Fruit fly (Drosophila melanogaster) whole organism, prepupa: Measurements from ENCODE around the gene Adck5.
A peak's percentile ranks its signal among the peaks of the same experiment; 100 is the strongest.

ENCODE experiments used
- CG10631 ChIP-seq: fragments of 200-800 bp; sonication (Bioruptor generic); optimal IDR thresholded peaks from 2 replicates; lab custom pipeline; 2016; ENCODE audit warnings: missing biosample characterization, missing genetic modification characterization
- CG10669 ChIP-seq: fragments of 200-800 bp; sonication (Bioruptor generic); optimal IDR thresholded peaks from 3 replicates; lab custom pipeline; 2018; ENCODE audit warnings: missing biosample characterization, mild to moderate bottlenecking, missing genetic modification characterization, moderate library complexity
- CG1621 ChIP-seq: fragments of 200-800 bp; sonication (Bioruptor generic); optimal IDR thresholded peaks from 3 replicates; lab custom pipeline; 2018; ENCODE audit warnings: missing biosample characterization, mild to moderate bottlenecking, missing genetic modification characterization
- CG16779 ChIP-seq: fragments of 200-800 bp; sonication (Bioruptor generic); optimal IDR thresholded peaks from 3 replicates; lab custom pipeline; 2017; ENCODE audit warnings: missing biosample characterization, mild to moderate bottlenecking, missing genetic modification characterization
- CG3032 ChIP-seq: fragments of 200-800 bp; optimal IDR thresholded peaks from 2 replicates; lab custom pipeline; 2019; ENCODE audit warnings: missing biosample characterization, mild to moderate bottlenecking, missing genetic modification characterization, moderate library complexity
- CG31627 ChIP-seq: fragments of 200-800 bp; sonication (Bioruptor generic); optimal IDR thresholded peaks from 3 replicates; lab custom pipeline; 2016; ENCODE audit warnings: missing biosample characterization, missing genetic modification characterization
- CG32006 ChIP-seq: fragments of 200-800 bp; sonication (Bioruptor generic); optimal IDR thresholded peaks from 3 replicates; lab custom pipeline; 2017; ENCODE audit warnings: missing biosample characterization, mild to moderate bottlenecking, missing genetic modification characterization
- CG4318 ChIP-seq: fragments of 200-800 bp; sonication (Bioruptor generic); optimal IDR thresholded peaks from 3 replicates; lab custom pipeline; 2017; ENCODE audit warnings: missing biosample characterization, mild to moderate bottlenecking, missing genetic modification characterization
- CG6276 ChIP-seq: fragments of 200-800 bp; sonication (Bioruptor generic); optimal IDR thresholded peaks from 2 replicates; lab custom pipeline; 2017; ENCODE audit warnings: missing biosample characterization, mild to moderate bottlenecking, missing genetic modification characterization
- CG6808 ChIP-seq: fragments of 200-800 bp; sonication (Bioruptor generic); optimal IDR thresholded peaks from 3 replicates; lab custom pipeline; 2017; ENCODE audit warnings: missing biosample characterization, missing genetic modification characterization, mild to moderate bottlenecking, moderate library complexity, missing genetic modification reagents
- CG8119 ChIP-seq: fragments of 200-800 bp; sonication (Bioruptor generic); IDR thresholded peaks from 3 replicates; pipeline ENCODE4 v1.3.6; 2022; ENCODE audit warnings: missing biosample characterization, missing genetic modification characterization
- CG8632 ChIP-seq: fragments of 200-800 bp; sonication (Bioruptor generic); optimal IDR thresholded peaks from 3 replicates; lab custom pipeline; 2016; ENCODE audit warnings: missing biosample characterization, missing genetic modification characterization
- Eip75B ChIP-seq: fragments of 200-800 bp; sonication (Bioruptor generic); optimal IDR thresholded peaks from 3 replicates; lab custom pipeline; 2016; ENCODE audit warnings: missing biosample characterization, missing genetic modification characterization
- Eip78C ChIP-seq: fragments of 200-800 bp; sonication (Bioruptor generic); peaks from one replicate; lab custom pipeline; 2016; ENCODE audit warnings: missing biosample characterization, missing genetic modification characterization
- Eip93F ChIP-seq: fragments of 200-800 bp; sonication (Bioruptor generic); optimal IDR thresholded peaks from 2 replicates; lab custom pipeline; 2016; ENCODE audit warnings: missing biosample characterization, mild to moderate bottlenecking, missing genetic modification characterization
- Ets21C ChIP-seq: fragments of 200-800 bp; sonication (Bioruptor generic); optimal IDR thresholded peaks from 3 replicates; lab custom pipeline; 2016; ENCODE audit warnings: missing biosample characterization, missing genetic modification characterization
- Ets96B ChIP-seq: fragments of 200-800 bp; optimal IDR thresholded peaks from 2 replicates; lab custom pipeline; 2019; ENCODE audit warnings: missing biosample characterization, mild to moderate bottlenecking, missing genetic modification characterization, moderate library complexity
- Hr4 ChIP-seq: fragments of 200-800 bp; sonication (Bioruptor generic); optimal IDR thresholded peaks from 3 replicates; lab custom pipeline; 2016; ENCODE audit warnings: missing biosample characterization, missing genetic modification characterization
- Lpt ChIP-seq: fragments of 200-800 bp; sonication (Bioruptor generic); optimal IDR thresholded peaks from 3 replicates; lab custom pipeline; 2016; ENCODE audit warnings: missing biosample characterization, missing genetic modification characterization
- OdsH ChIP-seq: fragments of 200-800 bp; sonication (Bioruptor generic); optimal IDR thresholded peaks from 3 replicates; lab custom pipeline; 2016; ENCODE audit warnings: missing biosample characterization, missing genetic modification characterization
- Smox ChIP-seq: fragments of 200-800 bp; sonication (Bioruptor generic); optimal IDR thresholded peaks from 3 replicates; lab custom pipeline; 2016; ENCODE audit warnings: missing biosample characterization, missing genetic modification characterization
- Sox102F ChIP-seq: fragments of 200-800 bp; sonication (Bioruptor generic); optimal IDR thresholded peaks from 2 replicates; lab custom pipeline; 2016; ENCODE audit warnings: missing biosample characterization, mild to moderate bottlenecking, missing genetic modification characterization
- Sox15 ChIP-seq: fragments of 200-800 bp; sonication (Bioruptor generic); optimal IDR thresholded peaks from 3 replicates; lab custom pipeline; 2016; ENCODE audit warnings: missing biosample characterization, missing genetic modification characterization
- achi ChIP-seq: fragments of 200-800 bp; sonication (Bioruptor generic); optimal IDR thresholded peaks from 3 replicates; lab custom pipeline; 2016; ENCODE audit warnings: missing biosample characterization, missing genetic modification characterization
- acj6 ChIP-seq: fragments of 200-800 bp; sonication (Bioruptor generic); optimal IDR thresholded peaks from 3 replicates; lab custom pipeline; 2016; ENCODE audit warnings: missing biosample characterization, missing genetic modification characterization
- dsx ChIP-seq: fragments of 200-800 bp; optimal IDR thresholded peaks from 3 replicates; lab custom pipeline; 2019; ENCODE audit warnings: missing biosample characterization, mild to moderate bottlenecking, missing genetic modification characterization, moderate library complexity; ENCODE audit not compliant: poor library complexity, severe bottlenecking
- esn ChIP-seq: fragments of 200-800 bp; sonication (Bioruptor generic); optimal IDR thresholded peaks from 2 replicates; lab custom pipeline; 2016; ENCODE audit warnings: missing biosample characterization, mild to moderate bottlenecking, missing genetic modification characterization, moderate library complexity
- fd85E ChIP-seq: fragments of 200-800 bp; sonication (Bioruptor generic); optimal IDR thresholded peaks from 3 replicates; lab custom pipeline; 2016; ENCODE audit warnings: missing biosample characterization, missing genetic modification characterization
- fkh ChIP-seq: fragments of 200-800 bp; sonication (Bioruptor generic); optimal IDR thresholded peaks from 3 replicates; lab custom pipeline; 2017; ENCODE audit warnings: missing biosample characterization, mild to moderate bottlenecking, missing genetic modification characterization, moderate library complexity
- net ChIP-seq: fragments of 200-800 bp; sonication (Bioruptor generic); optimal IDR thresholded peaks from 3 replicates; lab custom pipeline; 2016; ENCODE audit warnings: missing biosample characterization, missing genetic modification characterization
- pdm3 ChIP-seq: fragments of 200-800 bp; sonication (Bioruptor generic); optimal IDR thresholded peaks from 3 replicates; lab custom pipeline; 2016; ENCODE audit warnings: missing biosample characterization, missing genetic modification characterization
- ss ChIP-seq, 2 experiments: fragments of 200-800 bp; sonication (Bioruptor generic); optimal IDR thresholded peaks; 2 replicates in 1 of 2; 3 replicates in 1 of 2; lab custom pipeline; 2017 to 2018; ENCODE audit warnings: mild to moderate bottlenecking in 2 of 2, missing biosample characterization in 2 of 2, missing genetic modification characterization in 2 of 2, moderate library complexity in 1 of 2
- topi ChIP-seq: fragments of 200-800 bp; sonication (Bioruptor generic); optimal IDR thresholded peaks from 3 replicates; lab custom pipeline; 2016; ENCODE audit warnings: missing biosample characterization, missing genetic modification characterization

Adck5 gene

dm6 chr3L:11186768-11187167 is 17.2 kb downstream of the Adck5 start:
- peak; percentile 12 for TF ChIP-seq topi
- peak; percentile 8 for TF ChIP-seq pdm3 (GFP tag; lab: Kevin White, UChicago)
- TF ChIP-seq CG10631 (GFP tag; lab: Kevin White, UChicago): peak; percentile 7
- no peak for TF ChIP-seq Eip93F (GFP tag; lab: Kevin White, UChicago)
- no peak for TF ChIP-seq fd85E (GFP tag; lab: Kevin White, UChicago)
- TF ChIP-seq CG1621 (tag; lab: Kevin White, UChicago): peak; percentile 2
- TF ChIP-seq CG32006: peak; percentile 42
- TF ChIP-seq fkh (GFP tag; lab: Kevin White, UChicago): no peak
- TF ChIP-seq achi (GFP tag; lab: Kevin White, UChicago): no peak
- peak; percentile 39 for TF ChIP-seq Hr4 (GFP tag; lab: Kevin White, UChicago)
- TF ChIP-seq Smox (GFP tag; lab: Kevin White, UChicago): no peak
- peak; percentile 22 for TF ChIP-seq CG6808 (GFP tag; lab: Kevin White, UChicago)
- peak; percentile 11 for TF ChIP-seq esn
- TF ChIP-seq CG16779 (tag; lab: Kevin White, UChicago): no peak
- no peak for TF ChIP-seq Lpt
- TF ChIP-seq Ets96B (tag; lab: Kevin White, UChicago): peak; percentile 36
- peak; percentile 3 for TF ChIP-seq CG31627
- peak; percentile 23; the same call in 1 of the 3 replicates for TF ChIP-seq CG8119 (GFP tag; lab: Robert Waterston, UW)
- TF ChIP-seq OdsH: peak; percentile 31
- TF ChIP-seq dsx: peak; percentile 22
- peak; percentile 46 for TF ChIP-seq CG10669 (GFP tag; lab: Kevin White, UChicago)
- peak; percentile 85 for TF ChIP-seq Eip78C (GFP tag; lab: Kevin White, UChicago)
- TF ChIP-seq CG4318 (GFP tag; lab: Kevin White, UChicago): peak; percentile 8
- TF ChIP-seq CG8632 (GFP tag; lab: Kevin White, UChicago): no peak
- peak; percentile 39 for TF ChIP-seq CG3032 (tag; lab: Kevin White, UChicago)
- no peak for TF ChIP-seq Sox15 (GFP tag; lab: Kevin White, UChicago)
- TF ChIP-seq acj6: peak; percentile 14
- TF ChIP-seq ss (GFP tag; optimal IDR thresholded peaks at IDR 0.05; lab: Kevin White, UChicago): peak in 1 of 2 experiments; percentile 56
- TF ChIP-seq CG6276 (GFP tag; lab: Kevin White, UChicago): peak; percentile 5

- TF ChIP-seq fkh (GFP tag; lab: Kevin White, UChicago) (peak; percentile 46), Ets21C (GFP tag; lab: Kevin White, UChicago) (no peak), Eip78C (GFP tag; lab: Kevin White, UChicago) (no peak), Ets96B (tag; lab: Kevin White, UChicago) (no peak), CG10669 (GFP tag; lab: Kevin White, UChicago) (no peak), Sox102F (GFP tag; lab: Kevin White, UChicago) (no peak), Eip75B (GFP tag; lab: Kevin White, UChicago) (no peak), Smox (GFP tag; lab: Kevin White, UChicago) (no peak)
- TF ChIP-seq, all 60 proteins: peak for 1
Observed at dm6 chr3L:11190022-11190421, 20.4 kb downstream of the Adck5 start.

dm6 chr3L:11195275-11195674 is 25.7 kb downstream of the Adck5 start:
- TF ChIP-seq achi (GFP tag; lab: Kevin White, UChicago): no peak
- peak; percentile 11 for TF ChIP-seq fkh (GFP tag; lab: Kevin White, UChicago)

dm6 chr3L:11196860-11197259 is 27.2 kb downstream of the Adck5 start:
- TF ChIP-seq net (GFP tag; lab: Kevin White, UChicago) (no peak), Eip78C (GFP tag; lab: Kevin White, UChicago) (peak; percentile 34)
